Worm (Caenorhabditis elegans) whole organism, early embryonic: ENCODE measurements around the gene inx-9.

Experiments
- F13C5.2 ChIP-seq: sonication (generic microtip); optimal IDR thresholded peaks from 2 replicates; lab custom pipeline; 2017; ENCODE audit warnings: mild to moderate bottlenecking, missing genetic modification characterization, inconsistent platforms, missing compliant biosample characterization
- ama-1 ChIP-seq: fragments of 150-350 bp; optimal IDR thresholded peaks from 2 replicates; lab custom pipeline; 2014

- TF ChIP-seq ama-1 (lab: Kevin White, UChicago) (no peak), F13C5.2 (tag; lab: Kevin White, UChicago) (no peak)
Measured at ce11 chrIV:11665010-11665409, 11.1 kb upstream of the inx-9 start, which contains the start of gene ZK809.9.
